Fruit fly (Drosophila melanogaster): ENCODE measurements around the gene Cog4.

Cog4 gene

DNA sequence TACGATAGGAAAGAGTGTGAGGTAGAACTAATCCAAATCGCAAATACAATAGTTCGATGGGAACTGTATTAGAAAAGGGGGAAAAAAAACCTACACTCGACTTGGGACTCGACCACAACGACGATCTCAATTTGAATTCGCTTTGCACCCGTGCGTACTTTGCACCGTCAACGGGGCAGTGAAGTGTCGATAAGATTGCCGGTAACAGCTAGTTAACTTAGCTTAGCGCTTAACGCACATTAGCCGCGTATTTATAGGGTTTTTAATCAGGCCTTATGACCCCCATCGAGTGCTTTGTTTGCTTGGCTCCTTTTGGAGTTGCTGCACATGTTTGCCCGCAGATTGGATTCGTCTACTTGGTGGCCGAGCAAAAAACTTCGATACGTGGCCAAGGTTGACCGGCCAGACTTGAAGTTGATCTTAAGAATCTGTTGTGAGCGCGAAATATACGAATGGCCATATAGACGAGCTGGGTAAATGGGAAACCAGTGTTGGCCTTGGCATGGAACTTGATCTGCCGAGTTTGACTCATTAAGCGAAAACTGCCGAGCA lies 26.2 kb upstream of the Cog4 start:
- peak; percentile 47 for TF ChIP-seq ftz-f1 (GFP tag; optimal IDR thresholded peaks at IDR 0.05)
- TF ChIP-seq HLH4C (GFP tag; IDR thresholded peaks at IDR 0.05; ENCODE audit: partially characterized antibody) = 0 out of 3 replicates have a peak, but pooled peaks have one; percentile 14
- TF ChIP-seq CG2199 (GFP tag; IDR thresholded peaks at IDR 0.05) = 0 out of 3 replicates have a peak, but pooled peaks have one; percentile 8
- TF ChIP-seq mirr (GFP tag; optimal IDR thresholded peaks at IDR 0.05) = peak; percentile 32
- peak; percentile 27 for TF ChIP-seq grau (tag; optimal IDR thresholded peaks at IDR 0.05)
- TF ChIP-seq chinmo (GFP tag; IDR thresholded peaks at IDR 0.05; ENCODE audit: partially characterized antibody) = peak; percentile 65; the same call in 1 of the 4 replicates
- 0 out of 3 replicates have a peak, but pooled peaks have one; percentile 20 for TF ChIP-seq row (GFP tag; IDR thresholded peaks at IDR 0.05)
- no peak for TF ChIP-seq CG9437 (GFP tag; optimal IDR thresholded peaks at IDR 0.05)
- TF ChIP-seq Hr78 (GFP tag; optimal IDR thresholded peaks at IDR 0.05) = peak in 1 of 2 experiments; percentile 2
- TF ChIP-seq Ptx1 (GFP tag; IDR thresholded peaks at IDR 0.05) = 0 out of 2 replicates have a peak, but pooled peaks have one; percentile 8
- peak; percentile 21; the same call in 1 of the 2 replicates for TF ChIP-seq Drgx (GFP tag; IDR thresholded peaks at IDR 0.05)
- TF ChIP-seq CG9932 (GFP tag; IDR thresholded peaks at IDR 0.05) = peak; percentile 33; the same call in 1 of the 2 replicates
- no peak for TF ChIP-seq jing (GFP tag; optimal IDR thresholded peaks at IDR 0.05)
- TF ChIP-seq nom (GFP tag; optimal IDR thresholded peaks at IDR 0.05) = no peak
- peak; percentile 75 for TF ChIP-seq sug (tag; optimal IDR thresholded peaks at IDR 0.05)

DNA sequence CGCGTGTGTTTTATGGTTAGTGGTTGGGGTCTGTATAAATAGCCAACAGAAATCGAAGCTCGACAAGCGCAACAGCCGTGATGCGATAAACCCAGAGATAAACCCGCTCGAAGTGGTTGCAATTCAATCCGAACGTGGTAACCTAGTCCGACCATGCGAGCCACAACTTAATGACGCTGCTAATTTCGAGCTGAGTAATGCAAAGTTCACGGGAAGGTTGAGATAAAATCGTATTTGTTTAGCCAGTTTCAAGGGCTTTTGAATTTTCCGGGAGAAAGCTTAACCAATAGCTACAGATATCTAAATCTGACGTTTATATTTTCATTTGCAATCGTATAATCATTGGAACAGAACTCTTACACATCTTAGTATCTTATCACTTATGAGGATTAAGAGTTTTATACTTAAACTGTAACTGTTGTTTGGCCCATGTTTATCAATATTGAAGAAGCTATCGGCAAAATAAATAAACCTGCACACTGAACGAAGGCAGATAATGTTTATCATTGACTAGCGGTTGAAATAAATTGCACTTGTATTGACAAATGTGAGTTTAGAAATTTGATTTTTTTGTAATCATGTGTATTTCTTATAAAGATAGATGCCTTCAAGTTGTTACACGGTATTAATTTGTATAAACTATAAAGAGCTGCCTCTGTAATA lies 25.5 kb upstream of the Cog4 start:
- peak; percentile 38 for TF ChIP-seq grn (GFP tag; optimal IDR thresholded peaks at IDR 0.05)
- TF ChIP-seq exex (tag; optimal IDR thresholded peaks at IDR 0.05) = peak; percentile 54
- TF ChIP-seq CG8281 (tag; optimal IDR thresholded peaks at IDR 0.05) = peak; percentile 40
- TF ChIP-seq CG9797 (GFP tag; optimal IDR thresholded peaks at IDR 0.05) = no peak
- TF ChIP-seq nom (GFP tag; optimal IDR thresholded peaks at IDR 0.05) = peak; percentile 17
- no peak for TF ChIP-seq wdn (GFP tag; IDR thresholded peaks at IDR 0.05)

DNA sequence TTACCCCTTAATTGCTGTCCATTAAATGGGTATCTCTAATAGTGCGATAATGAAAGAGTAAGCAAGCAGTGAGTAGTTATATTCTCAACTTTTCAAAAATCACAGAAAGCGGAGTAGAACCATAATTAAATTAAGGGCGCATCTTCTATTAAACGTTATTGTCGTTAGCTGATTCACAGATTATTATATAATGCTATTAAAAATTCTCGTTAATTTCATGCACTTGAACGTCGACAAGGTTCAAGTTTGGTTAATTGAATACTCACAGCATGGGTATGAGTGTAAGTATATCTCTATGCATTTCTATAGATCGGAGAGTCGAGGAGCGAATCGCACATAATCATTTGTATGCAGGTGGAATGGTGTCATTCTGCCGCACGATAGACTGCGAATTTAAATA lies 22.4 kb upstream of the Cog4 start:
- no peak for TF ChIP-seq so (GFP tag; IDR thresholded peaks at IDR 0.05)
- TF ChIP-seq al (GFP tag; IDR thresholded peaks at IDR 0.05) = no peak
- peak in 1 of 2 experiments; percentile 74 for TF ChIP-seq Pdp1 (GFP tag; optimal IDR thresholded peaks at IDR 0.05)

DNA sequence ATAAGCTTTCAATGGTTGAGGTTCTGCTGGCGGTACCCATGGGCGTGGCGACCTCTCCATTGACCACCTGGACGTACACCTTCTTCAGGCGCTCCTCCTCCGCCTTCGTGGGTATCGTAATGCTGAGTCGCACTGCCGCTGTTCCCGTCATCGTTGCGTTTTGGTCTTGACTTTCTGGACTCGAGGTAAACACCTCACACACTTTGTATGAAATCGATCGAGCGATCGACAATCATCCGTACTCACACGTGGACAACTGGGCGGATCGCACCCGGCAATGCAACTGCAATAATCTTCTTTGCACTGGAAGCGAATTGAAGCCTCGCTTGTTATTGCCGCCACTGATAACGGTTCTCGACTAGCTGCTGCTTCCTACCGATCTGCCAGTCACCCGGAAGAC lies 21.7 kb upstream of the Cog4 start, which contains the start of gene CG7384:
TSS of gene CG7384 (minus strand) at position 366 of the 400 bp plus-strand sequence.
- TF ChIP-seq sob (GFP tag; IDR thresholded peaks at IDR 0.05) = 0 out of 2 replicates have a peak, but pooled peaks have one; percentile 12
- no peak for TF ChIP-seq CG2199 (GFP tag; IDR thresholded peaks at IDR 0.05)
- no peak for TF ChIP-seq CG9817 (tag; optimal IDR thresholded peaks at IDR 0.05)
- TF ChIP-seq Med (GFP tag) = peak; percentile 48
- no peak for TF ChIP-seq Ets65A (GFP tag)
- TF ChIP-seq CG6654 (GFP tag; optimal IDR thresholded peaks at IDR 0.05) = no peak
- TF ChIP-seq croc (GFP tag; conservative IDR thresholded peaks at IDR 0.05) = no peak
- no peak for TF ChIP-seq CG13296 (GFP tag; optimal IDR thresholded peaks at IDR 0.05)
- TF ChIP-seq CG2202 (tag; optimal IDR thresholded peaks at IDR 0.05) = no peak
- TF ChIP-seq CG3726 (GFP tag; IDR thresholded peaks at IDR 0.05) = no peak
- TF ChIP-seq CG1792 (GFP tag; optimal IDR thresholded peaks at IDR 0.05) = no peak

Measured in whole organism, embryonic.